Worm (Caenorhabditis elegans) whole organism, young adult: ENCODE measurements around the gene T28H11.7.
"Not testable (repeated sequence)": the region's sequence is repeated elsewhere in the genome, so short reads cannot be mapped to it uniquely, and the experiment has no call there.

ENCODE experiments used
- F49E8.2 ChIP-seq: sonication (generic microtip); optimal IDR thresholded peaks from 3 replicates; lab custom pipeline; 2017; ENCODE audit warnings: missing genetic modification characterization, mild to moderate bottlenecking, missing compliant biosample characterization, antibody characterized with exemption, moderate library complexity; ENCODE audit not compliant: insufficient read depth
- zim-3 ChIP-seq: sonication (generic microtip); optimal IDR thresholded peaks from 2 replicates; lab custom pipeline; 2017; ENCODE audit warnings: mild to moderate bottlenecking, missing genetic modification characterization, moderate library complexity, missing compliant biosample characterization
- ztf-18 ChIP-seq: sonication (generic microtip); optimal IDR thresholded peaks from 2 replicates; lab custom pipeline; 2016; ENCODE audit warnings: missing genotype, mild to moderate bottlenecking, missing genetic modification characterization, missing compliant biosample characterization

- TF ChIP-seq F49E8.2, ztf-18, zim-3: not testable (repeated sequence)
These were observed 48.0 kb upstream of the T28H11.7 start, which contains the start of gene msp-53 for ce11 chrIV:5064961-5065360.
